Worm (Caenorhabditis elegans) whole organism, L1 larva: ENCODE results near the gene K07C5.9.

ENCODE experiments used
- Y116A8C.19 ChIP-seq: sonication (generic microtip); optimal IDR thresholded peaks from 2 replicates; lab custom pipeline; 2016; ENCODE audit warnings: missing compliant biosample characterization, missing genetic modification characterization, borderline replicate concordance
- aly-2 ChIP-seq: fragments of 150-350 bp; optimal IDR thresholded peaks from 2 replicates; lab custom pipeline; 2014; ENCODE audit warnings: missing biosample characterization, missing genetic modification characterization
- blmp-1 ChIP-seq: fragments of 150-350 bp; optimal IDR thresholded peaks from 2 replicates; lab custom pipeline; 2014; ENCODE audit warnings: missing biosample characterization, missing genetic modification characterization
- ceh-8 ChIP-seq: fragments of 200-800 bp; sonication (Bioruptor generic); optimal IDR thresholded peaks from 2 replicates; lab custom pipeline; 2018; ENCODE audit warnings: mild to moderate bottlenecking, missing genetic modification characterization, moderate library complexity, missing compliant biosample characterization
- ceh-88 ChIP-seq: fragments of 200-800 bp; sonication (Bioruptor generic); IDR thresholded peaks from 2 replicates; pipeline ENCODE4 v1.3.6; 2022; ENCODE audit warnings: missing genetic modification characterization, missing compliant biosample characterization
- ces-1 ChIP-seq: fragments of 150-350 bp; optimal IDR thresholded peaks from 2 replicates; lab custom pipeline; 2014; ENCODE audit warnings: missing biosample characterization, missing genetic modification reagents, missing genetic modification characterization
- efl-3 ChIP-seq: fragments of 200-800 bp; sonication (Bioruptor generic); optimal IDR thresholded peaks from 2 replicates; lab custom pipeline; 2018; ENCODE audit warnings: mild to moderate bottlenecking, missing genetic modification characterization, missing compliant biosample characterization
- egl-13 ChIP-seq: sonication (generic microtip); optimal IDR thresholded peaks from 2 replicates; lab custom pipeline; 2016; ENCODE audit warnings: missing genotype, missing genetic modification reagents, missing genetic modification characterization, missing compliant biosample characterization
- egl-27 ChIP-seq, 2 experiments: fragments of 150-350 bp in 1 of 2; sonication (generic microtip); optimal IDR thresholded peaks; 3 replicates each; lab custom pipeline; 2017 to 2018; ENCODE audit warnings: missing biosample characterization in 2 of 2, missing genetic modification characterization in 2 of 2, missing genetic modification reagents in 2 of 2
- ets-5 ChIP-seq: fragments of 200-800 bp; sonication (Bioruptor generic); IDR thresholded peaks from 2 replicates; pipeline ENCODE4 v1.3.6; 2022; ENCODE audit warnings: missing genetic modification characterization, missing compliant biosample characterization
- fkh-10 ChIP-seq: sonication (generic microtip); optimal IDR thresholded peaks from 2 replicates; lab custom pipeline; 2017; ENCODE audit warnings: missing biosample characterization, missing genetic modification reagents, missing genetic modification characterization
- fkh-4 ChIP-seq: sonication (generic microtip); optimal IDR thresholded peaks from 2 replicates; lab custom pipeline; 2016; ENCODE audit warnings: missing compliant biosample characterization, missing genetic modification characterization, borderline replicate concordance
- hlh-4 ChIP-seq: sonication (generic microtip); optimal IDR thresholded peaks from 2 replicates; lab custom pipeline; 2016; ENCODE audit warnings: mild to moderate bottlenecking, missing genetic modification characterization, missing compliant biosample characterization
- irx-1 ChIP-seq: sonication (generic microtip); optimal IDR thresholded peaks from 2 replicates; lab custom pipeline; 2016; ENCODE audit warnings: missing genetic modification characterization, missing compliant biosample characterization
- lin-14 ChIP-seq: fragments of 200-800 bp; sonication (Bioruptor generic); optimal IDR thresholded peaks from 2 replicates; lab custom pipeline; 2018; ENCODE audit warnings: mild to moderate bottlenecking, missing genetic modification characterization, moderate library complexity, missing compliant biosample characterization
- lin-15B ChIP-seq: fragments of 150-350 bp; sonication (generic microtip); optimal IDR thresholded peaks from 3 replicates; lab custom pipeline; 2014; ENCODE audit warnings: missing biosample characterization, missing genetic modification characterization
- lin-35 ChIP-seq, 2 experiments: fragments of 150-350 bp; optimal IDR thresholded peaks; 2 replicates each; lab custom pipeline; 2014; ENCODE audit warnings: missing biosample characterization in 2 of 2, missing genetic modification characterization in 2 of 2, missing genetic modification reagents in 2 of 2
- mdl-1 ChIP-seq, 2 experiments: fragments of 150-350 bp; optimal IDR thresholded peaks; 2 replicates each; lab custom pipeline; 2014 to 2017; ENCODE audit warnings: missing biosample characterization in 2 of 2, missing genetic modification characterization in 2 of 2, inconsistent platforms in 1 of 2
- mep-1 ChIP-seq: fragments of 150-350 bp; optimal IDR thresholded peaks from 2 replicates; lab custom pipeline; 2014; ENCODE audit warnings: missing biosample characterization, missing genetic modification characterization
- nhr-11 ChIP-seq: fragments of 150-350 bp; optimal IDR thresholded peaks from 2 replicates; lab custom pipeline; 2014; ENCODE audit warnings: missing biosample characterization, missing genetic modification characterization
- nhr-19 ChIP-seq: fragments of 200-800 bp; sonication (Bioruptor generic); conservative IDR thresholded peaks from 2 replicates; pipeline ENCODE4 v1.3.6; 2022; ENCODE audit warnings: missing genetic modification characterization, missing compliant biosample characterization
- nhr-76 ChIP-seq: sonication (generic microtip); optimal IDR thresholded peaks from 2 replicates; lab custom pipeline; 2017; ENCODE audit warnings: missing biosample characterization, missing genetic modification characterization
- nhr-85 ChIP-seq: sonication (generic microtip); peaks from one replicate; lab custom pipeline; 2016; ENCODE audit warnings: missing genetic modification characterization, inconsistent platforms, missing compliant biosample characterization
- nhr-90 ChIP-seq: sonication (generic microtip); optimal IDR thresholded peaks from 2 replicates; lab custom pipeline; 2016; ENCODE audit warnings: mild to moderate bottlenecking, missing genetic modification characterization, missing compliant biosample characterization; ENCODE audit not compliant: poor library complexity
- snpc-4 ChIP-seq: fragments of 150-350 bp; optimal IDR thresholded peaks from 2 replicates; lab custom pipeline; 2014; ENCODE audit warnings: missing biosample characterization, missing genetic modification characterization
- swsn-7 ChIP-seq: sonication (generic microtip); optimal IDR thresholded peaks from 2 replicates; lab custom pipeline; 2016; ENCODE audit warnings: missing genetic modification characterization, missing compliant biosample characterization
- tbx-2 ChIP-seq: sonication (generic microtip); optimal IDR thresholded peaks from 2 replicates; lab custom pipeline; 2016; ENCODE audit warnings: missing genetic modification characterization, missing compliant biosample characterization
- tlp-1 ChIP-seq: fragments of 150-350 bp; optimal IDR thresholded peaks from 2 replicates; lab custom pipeline; 2014; ENCODE audit warnings: missing biosample characterization, missing genetic modification characterization
- unc-130 ChIP-seq: fragments of 150-350 bp; optimal IDR thresholded peaks from 2 replicates; lab custom pipeline; 2017; ENCODE audit warnings: missing biosample characterization, missing genetic modification characterization, inconsistent platforms
- unc-62 ChIP-seq: fragments of 150-350 bp; optimal IDR thresholded peaks from 2 replicates; lab custom pipeline; 2014; ENCODE audit warnings: missing biosample characterization, missing genetic modification reagents, missing genetic modification characterization
- zag-1 ChIP-seq: fragments of 150-350 bp; optimal IDR thresholded peaks from 2 replicates; lab custom pipeline; 2014; ENCODE audit warnings: missing biosample characterization, missing genetic modification characterization

K07C5.9 gene

DNA sequence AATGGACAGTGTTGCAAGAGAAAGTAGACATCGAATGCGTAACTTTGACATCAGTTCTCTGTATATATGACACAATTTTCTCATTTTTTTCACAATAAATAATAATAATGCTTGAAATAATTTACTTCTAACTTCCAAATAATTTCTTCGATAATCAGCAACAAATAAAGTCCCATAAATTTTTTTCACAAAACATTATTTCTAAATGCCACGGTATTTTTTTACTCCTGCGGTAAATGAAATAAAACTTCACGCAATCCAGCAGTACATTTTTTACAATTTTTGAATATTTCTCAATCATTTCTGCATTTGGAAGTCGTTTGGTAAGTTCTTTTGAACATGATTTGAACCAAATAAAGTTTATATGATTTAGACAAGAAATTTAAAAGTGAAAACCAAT, 34.0 kb upstream of the K07C5.9 start, which contains the start of gene spe-10:
Gene spe-10, plus strand, starts transcription at position 301 of the 400 bp plus-strand sequence.
- TF ChIP-seq lin-15B (tag; lab: Kevin White, UChicago): no peak
- TF ChIP-seq mdl-1 (tag; optimal IDR thresholded peaks at IDR 0.05; lab: Kevin White, UChicago): no peak
- TF ChIP-seq lin-35 (GFP tag; optimal IDR thresholded peaks at IDR 0.05; lab: Kevin White, UChicago): no peak
- no peak for TF ChIP-seq zag-1 (tag; lab: Kevin White, UChicago)
- TF ChIP-seq tbx-2: no peak
- TF ChIP-seq hlh-4 (tag; lab: Kevin White, UChicago): no peak
- no peak for TF ChIP-seq mep-1 (tag; lab: Kevin White, UChicago)
- TF ChIP-seq, all 84 proteins: peak for 0

DNA sequence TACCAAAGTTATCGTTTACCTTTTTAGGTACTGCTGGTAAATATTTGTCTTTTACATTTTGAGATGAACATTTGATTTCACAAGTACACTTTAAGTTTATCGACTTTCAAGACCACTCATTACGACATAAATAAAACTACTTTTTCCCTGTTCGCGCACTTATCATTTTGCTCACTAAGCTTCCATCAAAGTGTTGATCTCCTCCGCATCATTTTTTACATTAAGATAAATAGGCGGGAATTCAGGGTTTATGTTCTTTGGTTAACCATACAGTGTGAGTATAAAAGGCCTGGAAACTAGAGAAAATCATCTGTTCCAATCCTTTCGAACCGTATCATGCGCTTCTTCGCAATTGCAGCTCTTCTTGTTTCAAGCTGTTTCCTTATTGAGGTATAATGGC, 32.2 kb upstream of the K07C5.9 start, which contains the start of gene pqn-2:
Gene pqn-2, plus strand, starts transcription at position 301 of the 400 bp plus-strand sequence.
- TF ChIP-seq ceh-8 (GFP tag; lab: Kevin White, UChicago): no peak
- no peak for TF ChIP-seq blmp-1 (tag; lab: Kevin White, UChicago)
- TF ChIP-seq ceh-88 (GFP tag; lab: Robert Waterston, UW): no peak
- no peak for TF ChIP-seq nhr-19 (GFP tag; lab: Robert Waterston, UW)
- TF ChIP-seq aly-2 (tag; lab: Kevin White, UChicago): no peak
- no peak for TF ChIP-seq unc-130
- no peak for TF ChIP-seq lin-14 (GFP tag; lab: Kevin White, UChicago)
- no peak for TF ChIP-seq fkh-10 (GFP tag; lab: Kevin White, UChicago)
- no peak for TF ChIP-seq mep-1 (tag; lab: Kevin White, UChicago)
- TF ChIP-seq snpc-4 (tag; lab: Kevin White, UChicago): no peak
- no peak for TF ChIP-seq ces-1 (GFP tag; lab: Kevin White, UChicago)
- no peak for TF ChIP-seq lin-35 (GFP tag; optimal IDR thresholded peaks at IDR 0.05; lab: Kevin White, UChicago)
- TF ChIP-seq nhr-11 (tag; lab: Kevin White, UChicago): no peak
- no peak for TF ChIP-seq fkh-4
- TF ChIP-seq efl-3 (GFP tag; lab: Kevin White, UChicago): no peak
- no peak for TF ChIP-seq irx-1 (tag; lab: Kevin White, UChicago)

DNA sequence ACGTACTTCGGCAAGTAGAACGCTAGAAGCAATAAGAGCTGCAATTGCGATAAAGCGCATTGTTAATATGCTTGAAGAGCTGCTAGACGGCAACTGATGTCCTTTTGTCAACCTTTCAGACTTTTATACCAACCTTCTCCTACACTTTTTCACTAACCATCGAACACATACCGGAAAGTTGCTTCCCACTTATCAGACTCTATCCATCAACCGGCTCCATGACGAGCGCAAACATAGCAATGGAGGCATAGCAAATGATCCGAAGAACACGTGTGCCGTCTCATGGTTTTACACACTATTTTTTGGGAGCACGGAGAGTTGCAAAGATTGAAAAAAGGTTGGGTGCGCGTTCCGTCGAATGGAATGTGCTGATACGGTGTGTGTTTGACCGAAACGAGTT, 31.8 kb upstream of the K07C5.9 start, which contains the start of gene abu-1:
Gene abu-1, minus strand, starts transcription at position 101 of the 400 bp plus-strand sequence.
- TF ChIP-seq nhr-76 (tag; lab: Kevin White, UChicago) (no peak), snpc-4 (tag; lab: Kevin White, UChicago) (no peak), nhr-90 (tag; lab: Kevin White, UChicago) (no peak), ets-5 (GFP tag; lab: Robert Waterston, UW) (no peak), mdl-1 (tag; optimal IDR thresholded peaks at IDR 0.05; lab: Kevin White, UChicago) (no peak), swsn-7 (no peak), egl-13 (tag; lab: Kevin White, UChicago) (no peak), ceh-8 (GFP tag; lab: Kevin White, UChicago) (no peak), unc-62 (GFP tag; lab: Kevin White, UChicago) (no peak), egl-27 (tag; optimal IDR thresholded peaks at IDR 0.05; lab: Kevin White, UChicago) (no peak)

DNA sequence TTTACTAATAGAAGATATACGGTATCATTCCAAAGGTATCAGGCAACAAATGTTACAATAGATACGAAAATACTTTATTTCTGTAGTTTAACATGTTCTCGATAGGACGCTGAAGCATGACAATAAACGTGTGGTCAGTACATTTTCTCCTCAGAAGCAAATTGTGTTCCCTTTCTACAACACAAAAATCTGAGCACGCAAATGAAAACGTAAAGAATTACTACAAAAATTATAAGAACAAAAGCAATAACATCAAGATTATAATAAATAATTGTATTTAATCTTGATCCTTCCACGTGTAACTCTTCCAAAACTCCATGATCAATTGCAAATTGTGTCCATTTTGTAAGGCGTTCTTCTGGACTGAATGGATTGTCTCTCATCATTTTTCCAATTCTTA, 29.8 kb upstream of the K07C5.9 start:
- TF ChIP-seq tlp-1 (tag; lab: Kevin White, UChicago): no peak

DNA sequence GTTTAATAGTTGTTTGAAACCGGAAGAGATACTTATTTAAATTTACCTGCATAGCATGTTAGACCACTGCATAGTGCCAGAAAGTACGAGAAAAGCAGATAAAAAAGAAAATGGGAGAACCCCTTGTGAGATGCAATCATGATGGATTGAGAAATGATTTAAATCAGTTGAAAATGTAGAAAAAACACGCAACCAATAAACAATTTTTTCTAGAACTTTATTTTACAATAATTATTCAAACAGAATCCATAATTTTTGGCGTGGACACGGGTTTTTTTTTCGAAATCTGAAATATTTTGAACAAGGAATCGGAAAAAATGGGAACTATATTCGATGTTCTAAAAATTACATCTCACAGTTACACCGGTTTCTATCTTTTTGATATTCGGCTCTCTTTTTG, 29.3 kb upstream of the K07C5.9 start, which contains the start of gene AC3.12:
Gene AC3.12, minus strand, starts transcription at position 101 of the 400 bp plus-strand sequence.
- TF ChIP-seq aly-2 (tag; lab: Kevin White, UChicago) (no peak), nhr-85 (peak; percentile 2)

DNA sequence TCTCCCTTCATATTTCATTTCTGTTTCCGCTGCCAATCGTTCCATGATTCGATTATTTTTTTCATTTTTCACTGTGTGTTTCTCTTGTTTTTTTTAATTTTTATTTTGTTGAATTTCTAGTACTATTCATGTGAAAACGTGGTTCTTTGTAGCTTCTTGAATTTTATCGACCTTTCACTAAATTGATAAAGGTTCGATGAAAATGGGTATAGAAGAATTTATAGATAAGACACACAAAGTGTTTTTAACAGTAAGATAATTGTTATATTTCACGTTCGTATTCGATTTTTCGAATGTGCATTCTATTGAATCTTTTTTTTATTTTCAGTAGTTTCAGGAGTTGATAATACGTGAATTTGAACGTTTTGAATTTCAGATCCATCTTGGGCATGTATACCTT, 22.0 kb upstream of the K07C5.9 start, which contains the start of gene ugt-49:
Gene ugt-49, plus strand, starts transcription at position 371 of the 400 bp plus-strand sequence.
- TF ChIP-seq Y116A8C.19: no peak
